Worm (Caenorhabditis elegans) whole organism, L3 larva: ENCODE data around the gene oxi-1.

Experiments
- ZK546.5 ChIP-seq: sonication (generic microtip); optimal IDR thresholded peaks from 2 replicates; lab custom pipeline; 2017; ENCODE audit warnings: missing biosample characterization, missing genetic modification characterization
- ama-1 ChIP-seq: fragments of 150-350 bp; optimal IDR thresholded peaks from 2 replicates; lab custom pipeline; 2018
- ceh-16 ChIP-seq: sonication (generic microtip); optimal IDR thresholded peaks from 2 replicates; lab custom pipeline; 2017; ENCODE audit warnings: missing biosample characterization, missing genetic modification characterization
- ceh-82 ChIP-seq: fragments of 150-350 bp; optimal IDR thresholded peaks from 2 replicates; lab custom pipeline; 2014; ENCODE audit warnings: missing biosample characterization, missing genetic modification characterization
- fos-1 ChIP-seq: fragments of 150-350 bp; optimal IDR thresholded peaks from 2 replicates; lab custom pipeline; 2014; ENCODE audit warnings: missing biosample characterization, missing genetic modification characterization
- lin-39 ChIP-seq: fragments of 150-350 bp; optimal IDR thresholded peaks from 2 replicates; lab custom pipeline; 2018; ENCODE audit warnings: missing biosample characterization, missing genetic modification reagents, missing genetic modification characterization
- lsy-12 ChIP-seq: sonication (generic microtip); optimal IDR thresholded peaks from 2 replicates; lab custom pipeline; 2016; ENCODE audit warnings: mild to moderate bottlenecking, missing genetic modification characterization, missing compliant biosample characterization
- mdl-1 ChIP-seq: fragments of 150-350 bp; optimal IDR thresholded peaks from 2 replicates; lab custom pipeline; 2014; ENCODE audit warnings: missing biosample characterization, missing genetic modification characterization
- nhr-43 ChIP-seq: sonication (generic microtip); optimal IDR thresholded peaks from 2 replicates; lab custom pipeline; 2016; ENCODE audit warnings: mild to moderate bottlenecking, missing genetic modification characterization, missing compliant biosample characterization; ENCODE audit not compliant: poor library complexity, severe bottlenecking
- skn-1 ChIP-seq: fragments of 150-350 bp; optimal IDR thresholded peaks from 2 replicates; lab custom pipeline; 2014; ENCODE audit warnings: missing biosample characterization, missing genetic modification characterization

ce11 chrIII:10909166-10909565 is 51.1 kb downstream of the oxi-1 start:
- TF ChIP-seq ZK546.5 (tag; lab: Kevin White, UChicago) (no peak), ceh-16 (tag; lab: Kevin White, UChicago) (no peak), lsy-12 (tag; lab: Kevin White, UChicago) (no peak), lin-39 (tag; lab: Kevin White, UChicago) (no peak), ama-1 (no peak), fos-1 (no peak), skn-1 (tag; lab: Kevin White, UChicago) (no peak), ceh-82 (tag; lab: Kevin White, UChicago) (no peak), mdl-1 (tag; lab: Kevin White, UChicago) (no peak), nhr-43 (tag; lab: Kevin White, UChicago) (no peak)
